Fruit fly (Drosophila melanogaster) whole organism, embryonic: ENCODE results near the gene CG33986.

Experiments used
- Abd-B ChIP-seq: fragments of 200-800 bp; sonication (Bioruptor generic); optimal IDR thresholded peaks from 2 replicates; lab custom pipeline; 2018; ENCODE audit warnings: missing biosample characterization, mild to moderate bottlenecking, missing genetic modification characterization, moderate library complexity
- Ada2b ChIP-seq: fragments of 200-800 bp; sonication (Bioruptor generic); IDR thresholded peaks from 2 replicates; pipeline ENCODE4 v1.3.6; 2022; ENCODE audit warnings: missing biosample characterization, missing genetic modification characterization
- Asciz ChIP-seq: fragments of 200-800 bp; sonication (Bioruptor generic); optimal IDR thresholded peaks from 2 replicates; lab custom pipeline; 2017; ENCODE audit warnings: missing biosample characterization, mild to moderate bottlenecking, missing genetic modification characterization, missing genetic modification reagents
- Awh ChIP-seq: fragments of 200-800 bp; sonication (Bioruptor generic); IDR thresholded peaks from 2 replicates; pipeline ENCODE4, ENCODE4 v1.3.6; 2022; ENCODE audit warnings: missing biosample characterization, missing genetic modification characterization
- CG10209 ChIP-seq: fragments of 200-800 bp; sonication (Bioruptor generic); optimal IDR thresholded peaks from 3 replicates; lab custom pipeline; 2017; ENCODE audit warnings: missing biosample characterization, mild to moderate bottlenecking, missing genetic modification characterization, missing genetic modification reagents
- CG10267 ChIP-seq: fragments of 200-800 bp; sonication (Bioruptor generic); optimal IDR thresholded peaks from 2 replicates; lab custom pipeline; 2018; ENCODE audit warnings: missing biosample characterization, mild to moderate bottlenecking, missing genetic modification characterization, moderate library complexity
- CG11398 ChIP-seq: fragments of 200-800 bp; sonication (Bioruptor generic); optimal IDR thresholded peaks from 2 replicates; lab custom pipeline; 2016; ENCODE audit warnings: missing biosample characterization, missing genetic modification characterization
- CG13624 ChIP-seq: fragments of 200-800 bp; sonication (Bioruptor generic); optimal IDR thresholded peaks from 2 replicates; lab custom pipeline; 2016; ENCODE audit warnings: missing biosample characterization, missing genetic modification characterization
- CG14710 ChIP-seq: fragments of 200-800 bp; sonication (Bioruptor generic); optimal IDR thresholded peaks from 3 replicates; lab custom pipeline; 2019; ENCODE audit warnings: missing biosample characterization, mild to moderate bottlenecking, missing genetic modification characterization, moderate library complexity
- CG15601 ChIP-seq: fragments of 200-800 bp; sonication (Bioruptor generic); optimal IDR thresholded peaks from 3 replicates; lab custom pipeline; 2019; ENCODE audit warnings: missing biosample characterization, mild to moderate bottlenecking, missing genetic modification characterization, moderate library complexity
- CG15696 ChIP-seq: fragments of 200-800 bp; sonication (Bioruptor generic); optimal IDR thresholded peaks from 2 replicates; lab custom pipeline; 2019; ENCODE audit warnings: missing biosample characterization, mild to moderate bottlenecking, missing genetic modification characterization, moderate library complexity
- CG1603 ChIP-seq: fragments of 200-800 bp; sonication (Bioruptor generic); optimal IDR thresholded peaks from 2 replicates; lab custom pipeline; 2019; ENCODE audit warnings: missing biosample characterization, mild to moderate bottlenecking, missing genetic modification characterization, moderate library complexity
- CG1647 ChIP-seq: fragments of 200-800 bp; sonication (Bioruptor generic); optimal IDR thresholded peaks from 3 replicates; lab custom pipeline; 2016; ENCODE audit warnings: missing biosample characterization, missing genetic modification characterization
- CG17361 ChIP-seq: fragments of 200-800 bp; sonication (Bioruptor generic); IDR thresholded peaks from 3 replicates; pipeline ENCODE4 v1.3.6; 2022; ENCODE audit warnings: missing biosample characterization, missing genetic modification characterization
- CG31441 ChIP-seq: fragments of 200-800 bp; sonication (Bioruptor generic); IDR thresholded peaks from 2 replicates; pipeline ENCODE4 v1.3.6; 2022; ENCODE audit warnings: missing biosample characterization, missing genetic modification characterization
- CG3838 ChIP-seq: fragments of 200-800 bp; sonication (Bioruptor generic); optimal IDR thresholded peaks from 3 replicates; lab custom pipeline; 2016; ENCODE audit warnings: missing biosample characterization, missing genetic modification characterization
- CG42726 ChIP-seq: fragments of 200-800 bp; sonication (Bioruptor generic); IDR thresholded peaks from 2 replicates; pipeline ENCODE4 v1.3.6; 2022; ENCODE audit warnings: missing biosample characterization, missing genetic modification characterization; ENCODE audit not compliant: partially characterized antibody
- CG43689 ChIP-seq: fragments of 200-800 bp; sonication (Bioruptor generic); IDR thresholded peaks from 2 replicates; pipeline ENCODE4 v1.3.6; 2022; ENCODE audit warnings: missing biosample characterization, missing genetic modification characterization
- CG4617 ChIP-seq: fragments of 200-800 bp; sonication (Bioruptor generic); optimal IDR thresholded peaks from 3 replicates; lab custom pipeline; 2016; ENCODE audit warnings: missing biosample characterization, missing genetic modification characterization, borderline replicate concordance
- CG4707 ChIP-seq: fragments of 200-800 bp; sonication (Bioruptor generic); optimal IDR thresholded peaks from 2 replicates; lab custom pipeline; 2018; ENCODE audit warnings: missing biosample characterization, mild to moderate bottlenecking, missing genetic modification characterization, moderate library complexity
- CG5180 ChIP-seq: fragments of 200-800 bp; sonication (Bioruptor generic); optimal IDR thresholded peaks from 3 replicates; lab custom pipeline; 2017; ENCODE audit warnings: missing biosample characterization, missing genetic modification characterization, mild to moderate bottlenecking, moderate library complexity, missing genetic modification reagents
- CG7271 ChIP-seq: fragments of 200-800 bp; sonication (Bioruptor generic); optimal IDR thresholded peaks from 2 replicates; lab custom pipeline; 2018; ENCODE audit warnings: missing biosample characterization, mild to moderate bottlenecking, missing genetic modification characterization, moderate library complexity
- CG7928 ChIP-seq: fragments of 200-800 bp; sonication (Bioruptor generic); optimal IDR thresholded peaks from 2 replicates; lab custom pipeline; 2017; ENCODE audit warnings: missing biosample characterization, mild to moderate bottlenecking, missing genetic modification characterization
- CG8359 ChIP-seq: fragments of 200-800 bp; sonication (Bioruptor generic); optimal IDR thresholded peaks from 2 replicates; lab custom pipeline; 2017; ENCODE audit warnings: missing biosample characterization, mild to moderate bottlenecking, missing genetic modification characterization, borderline replicate concordance
- CG8478 ChIP-seq: fragments of >200 bp; optimal IDR thresholded peaks from 2 replicates; lab custom pipeline; 2018
- CG9609 ChIP-seq: fragments of 200-800 bp; sonication (Bioruptor generic); optimal IDR thresholded peaks from 3 replicates; lab custom pipeline; 2016; ENCODE audit warnings: missing biosample characterization, missing genetic modification characterization
- CG9797 ChIP-seq: fragments of 200-800 bp; sonication (Bioruptor generic); optimal IDR thresholded peaks from 3 replicates; lab custom pipeline; 2018; ENCODE audit warnings: missing biosample characterization, mild to moderate bottlenecking, missing genetic modification characterization
- CkIIα-i1 ChIP-seq: fragments of 200-800 bp; sonication (Bioruptor generic); IDR thresholded peaks from 2 replicates; pipeline ENCODE4 v1.3.6; 2022; ENCODE audit warnings: missing biosample characterization, missing genetic modification characterization
- D ChIP-seq, 2 experiments: fragments of 200-800 bp in 1 of 2; fragments of >200 bp in 1 of 2; sonication (Bioruptor generic) in 1 of 2; optimal IDR thresholded peaks; 2 replicates in 1 of 2; 3 replicates in 1 of 2; lab custom pipeline; 2017; ENCODE audit warnings: mild to moderate bottlenecking in 1 of 2, missing biosample characterization in 1 of 2, missing genetic modification characterization in 1 of 2, missing genetic modification reagents in 1 of 2
- Dip3 ChIP-seq: fragments of 200-800 bp; sonication (Bioruptor generic); optimal IDR thresholded peaks from 3 replicates; lab custom pipeline; 2016; ENCODE audit warnings: missing biosample characterization, missing genetic modification characterization
- Fer2 ChIP-seq: fragments of 200-800 bp; sonication (Bioruptor generic); optimal IDR thresholded peaks from 2 replicates; lab custom pipeline; 2018; ENCODE audit warnings: missing biosample characterization, mild to moderate bottlenecking, missing genetic modification characterization, moderate library complexity
- Fer3 ChIP-seq: fragments of 200-800 bp; sonication (Bioruptor generic); optimal IDR thresholded peaks from 2 replicates; lab custom pipeline; 2018; ENCODE audit warnings: missing biosample characterization, mild to moderate bottlenecking, missing genetic modification characterization, moderate library complexity
- HLH54F ChIP-seq: fragments of 200-800 bp; sonication (Bioruptor generic); optimal IDR thresholded peaks from 3 replicates; lab custom pipeline; 2016; ENCODE audit warnings: missing biosample characterization, missing genetic modification characterization
- Jarid2 ChIP-seq: fragments of 200-800 bp; sonication (Bioruptor generic); optimal IDR thresholded peaks from 3 replicates; lab custom pipeline; 2017; ENCODE audit warnings: mild to moderate bottlenecking, missing biosample characterization, missing genetic modification reagents, missing genetic modification characterization
- Lim3 ChIP-seq: fragments of 200-800 bp; sonication (Bioruptor generic); IDR thresholded peaks from 2 replicates; pipeline ENCODE4 v1.3.6; 2022; ENCODE audit warnings: missing biosample characterization, missing genetic modification characterization
- NfI ChIP-seq: fragments of 200-800 bp; sonication (Bioruptor generic); optimal IDR thresholded peaks from 3 replicates; lab custom pipeline; 2018; ENCODE audit warnings: missing biosample characterization, mild to moderate bottlenecking, missing genetic modification characterization, moderate library complexity
- Side ChIP-seq: fragments of 200-800 bp; sonication (Bioruptor generic); optimal IDR thresholded peaks from 2 replicates; lab custom pipeline; 2016; ENCODE audit warnings: missing biosample characterization, missing genetic modification characterization
- Tbp ChIP-seq: fragments of >200 bp; optimal IDR thresholded peaks from 2 replicates; lab custom pipeline; 2018; ENCODE audit warnings: missing biosample characterization, missing genetic modification characterization
- Xrp1 ChIP-seq: fragments of 200-800 bp; sonication (Bioruptor generic); IDR thresholded peaks from 2 replicates; pipeline ENCODE4 v1.3.6; 2022; ENCODE audit warnings: missing biosample characterization, missing genetic modification characterization
- amos ChIP-seq: fragments of 200-800 bp; sonication (Bioruptor generic); IDR thresholded peaks from 2 replicates; pipeline ENCODE4 v1.3.6; 2022; ENCODE audit warnings: missing biosample characterization, missing genetic modification characterization; ENCODE audit not compliant: partially characterized antibody
- cad ChIP-seq: fragments of >200 bp; optimal IDR thresholded peaks from 2 replicates; lab custom pipeline; 2017; ENCODE audit warnings: missing biosample characterization, missing genetic modification characterization
- cas ChIP-seq: fragments of 200-800 bp; sonication (Bioruptor generic); IDR thresholded peaks from 2 replicates; pipeline ENCODE4 v1.3.6; 2022; ENCODE audit warnings: missing biosample characterization, missing genetic modification characterization
- crp ChIP-seq, 2 experiments: fragments of 200-800 bp; sonication (Bioruptor generic); optimal IDR thresholded peaks; 2 replicates in 1 of 2; 3 replicates in 1 of 2; lab custom pipeline; 2017; ENCODE audit warnings: missing biosample characterization in 2 of 2, missing genetic modification characterization in 2 of 2, mild to moderate bottlenecking in 1 of 2, moderate library complexity in 1 of 2
- gem ChIP-seq: fragments of 200-800 bp; sonication (Bioruptor generic); optimal IDR thresholded peaks from 2 replicates; lab custom pipeline; 2019; ENCODE audit warnings: missing biosample characterization, mild to moderate bottlenecking, missing genetic modification characterization, moderate library complexity
- hbn ChIP-seq: fragments of 200-800 bp; sonication (Bioruptor generic); IDR thresholded peaks from 2 replicates; pipeline ENCODE4 v1.3.6; 2022; ENCODE audit warnings: missing biosample characterization, missing genetic modification characterization; ENCODE audit not compliant: partially characterized antibody
- nerfin-1 ChIP-seq: fragments of 200-800 bp; sonication (Bioruptor generic); optimal IDR thresholded peaks from 3 replicates; lab custom pipeline; 2019; ENCODE audit warnings: missing biosample characterization, mild to moderate bottlenecking, missing genetic modification characterization, moderate library complexity
- seq ChIP-seq: fragments of 200-800 bp; sonication (Bioruptor generic); IDR thresholded peaks from 2 replicates; pipeline ENCODE4 v1.3.6; 2022; ENCODE audit warnings: missing biosample characterization, missing genetic modification characterization
- sim ChIP-seq: fragments of 200-800 bp; sonication (Bioruptor generic); IDR thresholded peaks from 2 replicates; pipeline ENCODE4 v1.3.6; 2022; ENCODE audit warnings: missing biosample characterization, missing genetic modification characterization
- wdn ChIP-seq: fragments of 200-800 bp; sonication (Bioruptor generic); IDR thresholded peaks from 2 replicates; pipeline ENCODE4 v1.3.6; 2022; ENCODE audit warnings: missing biosample characterization, missing genetic modification characterization
- wek ChIP-seq: fragments of 200-800 bp; sonication (Bioruptor generic); optimal IDR thresholded peaks from 3 replicates; lab custom pipeline; 2018; ENCODE audit warnings: missing biosample characterization, mild to moderate bottlenecking, missing genetic modification characterization, moderate library complexity

CG33986 gene

DNA sequence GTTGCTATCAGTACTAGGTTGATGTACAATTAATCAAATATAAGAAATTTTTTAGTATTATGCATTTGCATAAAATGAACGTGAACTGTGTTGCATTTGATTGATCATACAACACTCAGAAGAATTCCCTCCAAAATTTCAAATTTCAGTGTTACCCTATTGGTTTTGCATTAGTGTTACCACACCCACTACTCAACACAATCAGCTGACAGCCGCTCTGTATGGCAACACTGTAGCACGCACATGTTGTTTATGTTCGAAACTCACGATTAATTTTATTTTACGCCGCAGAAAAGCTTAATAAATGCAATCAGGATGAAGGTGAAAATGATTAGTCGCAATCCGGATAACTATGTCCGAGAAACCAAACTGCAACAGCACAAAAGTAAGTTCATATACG is 26.3 kb downstream of the CG33986 start, which contains the start of gene CG7275:
TSS of gene CG7275 (plus strand) at position 215 of the 400 bp plus-strand sequence.
- TF ChIP-seq CG8359 (GFP tag; lab: Kevin White, UChicago) (no peak), CG4707 (GFP tag; lab: Kevin White, UChicago) (no peak), CG1603 (tag; lab: Kevin White, UChicago) (peak; percentile 68), Abd-B (GFP tag; lab: Kevin White, UChicago) (no peak), CkIIα-i1 (GFP tag; lab: Robert Waterston, UW) (no peak), CG31441 (GFP tag; lab: Robert Waterston, UW) (no peak), CG9797 (GFP tag; lab: Kevin White, UChicago) (peak; percentile 9), Xrp1 (GFP tag; lab: Robert Waterston, UW) (no peak), nerfin-1 (tag; lab: Kevin White, UChicago) (no peak), cad (no peak), CG11398 (no peak), CG3838 (no peak), Awh (no peak), Fer3 (no peak), NfI (peak; percentile 6), CG5180 (GFP tag; lab: Kevin White, UChicago) (no peak), Side (GFP tag; lab: Kevin White, UChicago) (no peak), hbn (GFP tag; lab: Robert Waterston, UW) (peak; percentile 30; the same call in 1 of the 2 replicates), Asciz (GFP tag; lab: Kevin White, UChicago) (peak; percentile 10), wek (no peak), CG7928 (GFP tag; lab: Kevin White, UChicago) (no peak), crp (GFP tag; optimal IDR thresholded peaks at IDR 0.05; lab: Kevin White, UChicago) (peak; percentile 86 to 98), gem (no peak), sim (GFP tag; lab: Robert Waterston, UW) (no peak), CG14710 (tag; lab: Kevin White, UChicago) (peak; percentile 100), CG13624 (GFP tag; lab: Kevin White, UChicago) (peak; percentile 55), HLH54F (GFP tag; lab: Kevin White, UChicago) (no peak), CG1647 (GFP tag; lab: Kevin White, UChicago) (no peak), Fer2 (no peak), Lim3 (no peak), CG10267 (tag; lab: Kevin White, UChicago) (peak; percentile 58), Ada2b (GFP tag; lab: Robert Waterston, UW) (no peak), CG42726 (0 out of 2 replicates have a peak, but pooled peaks have one; percentile 28), D (optimal IDR thresholded peaks at IDR 0.05; lab: Kevin White, UChicago) (no peak), D (GFP tag; optimal IDR thresholded peaks at IDR 0.05; lab: Kevin White, UChicago) (no peak), CG15601 (tag; lab: Kevin White, UChicago) (peak; percentile 48), Jarid2 (GFP tag; lab: Kevin White, UChicago) (no peak), Tbp (no peak), CG9609 (GFP tag; lab: Kevin White, UChicago) (no peak), Dip3 (no peak), seq (GFP tag; lab: Robert Waterston, UW) (no peak), cas (no peak), CG15696 (tag; lab: Kevin White, UChicago) (no peak), CG7271 (tag; lab: Kevin White, UChicago) (no peak), CG4617 (peak; percentile 41), CG8478 (lab: Kevin White, UChicago) (no peak), CG43689 (GFP tag; lab: Robert Waterston, UW) (no peak), wdn (GFP tag; lab: Robert Waterston, UW) (no peak), amos (GFP tag; lab: Robert Waterston, UW) (peak; percentile 55; the same call in 1 of the 2 replicates), CG17361 (no peak), CG10209 (GFP tag; lab: Kevin White, UChicago) (no peak)
